Worm (Caenorhabditis elegans): ENCODE results near the gene lips-9.
A peak's percentile ranks its signal among the peaks of the same experiment; 100 is the strongest.

lips-9 gene

ce11 chrII:12954670-12955069, 19.5 kb upstream of the lips-9 start, which contains the start of the genes Y38F1A.1 and Y38F1A.2:
Gene Y38F1A.1, minus strand, starts transcription at chrII:12954770.
Gene Y38F1A.2, plus strand, starts transcription at chrII:12954958.
- no peak for TF ChIP-seq B0310.2 (tag; optimal IDR thresholded peaks at IDR 0.05)
- TF ChIP-seq F13C5.2 (tag; optimal IDR thresholded peaks at IDR 0.05) = no peak
- TF ChIP-seq sea-1 (GFP tag; conservative IDR thresholded peaks at IDR 0.05) = no peak
- TF ChIP-seq scrt-1 (GFP tag; IDR thresholded peaks at IDR 0.05) = no peak
- no peak for TF ChIP-seq tbx-11 (GFP tag; IDR thresholded peaks at IDR 0.05)
- TF ChIP-seq tbx-37 (GFP tag; conservative IDR thresholded peaks at IDR 0.05) = no peak
- no peak for TF ChIP-seq hnd-1 (tag; optimal IDR thresholded peaks at IDR 0.05)
- TF ChIP-seq hmbx-1 (tag; optimal IDR thresholded peaks at IDR 0.05) = no peak
- no peak for TF ChIP-seq flt-1 (GFP tag; IDR thresholded peaks at IDR 0.05)
- no peak for TF ChIP-seq pes-1 (GFP tag; IDR thresholded peaks at IDR 0.05)
- TF ChIP-seq hmg-4 (GFP tag; optimal IDR thresholded peaks at IDR 0.05) = no peak
- TF ChIP-seq ama-1 (optimal IDR thresholded peaks at IDR 0.05) = no peak
- TF ChIP-seq aly-1 (tag; optimal IDR thresholded peaks at IDR 0.05) = no peak
- TF ChIP-seq ets-7 (tag; optimal IDR thresholded peaks at IDR 0.05) = no peak
- no peak for TF ChIP-seq ceh-13 (GFP tag; optimal IDR thresholded peaks at IDR 0.05)
- no peak for TF ChIP-seq ceh-36 (tag; optimal IDR thresholded peaks at IDR 0.05)
- no peak for TF ChIP-seq tra-4 (tag; optimal IDR thresholded peaks at IDR 0.05)

ce11 chrII:12953297-12953696, 18.1 kb upstream of the lips-9 start:
- TF ChIP-seq tbx-37 (GFP tag; conservative IDR thresholded peaks at IDR 0.05) (no peak), aly-1 (tag; optimal IDR thresholded peaks at IDR 0.05) (no peak), B0310.2 (tag; optimal IDR thresholded peaks at IDR 0.05) (no peak), sea-1 (GFP tag; conservative IDR thresholded peaks at IDR 0.05) (no peak), scrt-1 (GFP tag; IDR thresholded peaks at IDR 0.05) (no peak), ceh-36 (tag; optimal IDR thresholded peaks at IDR 0.05) (no peak)

- TF ChIP-seq hmbx-1 (tag; optimal IDR thresholded peaks at IDR 0.05) (no peak), sea-1 (GFP tag; conservative IDR thresholded peaks at IDR 0.05) (no peak), ceh-13 (GFP tag; optimal IDR thresholded peaks at IDR 0.05) (no peak), tra-4 (tag; optimal IDR thresholded peaks at IDR 0.05) (no peak), tbx-11 (GFP tag; IDR thresholded peaks at IDR 0.05) (no peak), flt-1 (GFP tag; IDR thresholded peaks at IDR 0.05) (no peak), pes-1 (GFP tag; IDR thresholded peaks at IDR 0.05) (no peak), scrt-1 (GFP tag; IDR thresholded peaks at IDR 0.05) (no peak), B0310.2 (tag; optimal IDR thresholded peaks at IDR 0.05) (no peak), F13C5.2 (tag; optimal IDR thresholded peaks at IDR 0.05) (no peak), aly-1 (tag; optimal IDR thresholded peaks at IDR 0.05) (no peak), ets-7 (tag; optimal IDR thresholded peaks at IDR 0.05) (no peak), ceh-36 (tag; optimal IDR thresholded peaks at IDR 0.05) (no peak), hnd-1 (tag; optimal IDR thresholded peaks at IDR 0.05) (no peak), hmg-4 (GFP tag; optimal IDR thresholded peaks at IDR 0.05) (no peak)
Observed at ce11 chrII:12948158-12948557, 13.0 kb upstream of the lips-9 start, which contains the start of gene F58G1.7. Gene F58G1.7, minus strand, starts transcription at chrII:12948258.

ce11 chrII:12944587-12945126, 9.5 kb upstream of the lips-9 start:
- TF ChIP-seq hnd-1 (tag; optimal IDR thresholded peaks at IDR 0.05) (no peak), tbx-11 (GFP tag; IDR thresholded peaks at IDR 0.05) (peak; percentile 58), hmg-4 (GFP tag; optimal IDR thresholded peaks at IDR 0.05) (peak; percentile 85), sea-1 (GFP tag; conservative IDR thresholded peaks at IDR 0.05) (0 out of 2 replicates have a peak, but pooled peaks have one; percentile 68), F13C5.2 (tag; optimal IDR thresholded peaks at IDR 0.05) (peak; percentile 82), ceh-13 (GFP tag; optimal IDR thresholded peaks at IDR 0.05) (peak; percentile 21), pes-1 (GFP tag; IDR thresholded peaks at IDR 0.05) (peak; percentile 80; the same call in 1 of the 2 replicates), tra-4 (tag; optimal IDR thresholded peaks at IDR 0.05) (peak; percentile 88), ceh-36 (tag; optimal IDR thresholded peaks at IDR 0.05) (peak; percentile 69), ama-1 (optimal IDR thresholded peaks at IDR 0.05) (peak; percentile 97), ets-7 (tag; optimal IDR thresholded peaks at IDR 0.05) (peak; percentile 48), aly-1 (tag; optimal IDR thresholded peaks at IDR 0.05) (peak; percentile 56), B0310.2 (tag; optimal IDR thresholded peaks at IDR 0.05) (peak; percentile 86), tbx-37 (GFP tag; conservative IDR thresholded peaks at IDR 0.05) (peak; percentile 30; the same call in 1 of the 2 replicates), hmbx-1 (tag; optimal IDR thresholded peaks at IDR 0.05) (peak; percentile 66), scrt-1 (GFP tag; IDR thresholded peaks at IDR 0.05) (peak; percentile 36; the same call in 1 of the 2 replicates), flt-1 (GFP tag; IDR thresholded peaks at IDR 0.05) (peak; percentile 47; the same call in 1 of the 2 replicates)

- TF ChIP-seq F13C5.2 (tag; optimal IDR thresholded peaks at IDR 0.05) (no peak), ceh-13 (GFP tag; optimal IDR thresholded peaks at IDR 0.05) (no peak), ets-7 (tag; optimal IDR thresholded peaks at IDR 0.05) (no peak), hmg-4 (GFP tag; optimal IDR thresholded peaks at IDR 0.05) (no peak), sea-1 (GFP tag; conservative IDR thresholded peaks at IDR 0.05) (no peak), B0310.2 (tag; optimal IDR thresholded peaks at IDR 0.05) (no peak), pes-1 (GFP tag; IDR thresholded peaks at IDR 0.05) (no peak), aly-1 (tag; optimal IDR thresholded peaks at IDR 0.05) (no peak), ama-1 (optimal IDR thresholded peaks at IDR 0.05) (no peak)
Observed at ce11 chrII:12942496-12942895, 7.3 kb upstream of the lips-9 start.

- TF ChIP-seq tbx-11 (GFP tag; IDR thresholded peaks at IDR 0.05) (no peak), B0310.2 (tag; optimal IDR thresholded peaks at IDR 0.05) (no peak), sea-1 (GFP tag; conservative IDR thresholded peaks at IDR 0.05) (no peak), ets-7 (tag; optimal IDR thresholded peaks at IDR 0.05) (no peak), pes-1 (GFP tag; IDR thresholded peaks at IDR 0.05) (no peak)
Observed at ce11 chrII:12939801-12940200, 4.6 kb upstream of the lips-9 start, which contains the start of gene arrd-10. Gene arrd-10, plus strand, starts transcription at chrII:12940101.

- TF ChIP-seq tbx-11 (GFP tag; IDR thresholded peaks at IDR 0.05) (no peak), pes-1 (GFP tag; IDR thresholded peaks at IDR 0.05) (no peak), sea-1 (GFP tag; conservative IDR thresholded peaks at IDR 0.05) (no peak), ceh-13 (GFP tag; optimal IDR thresholded peaks at IDR 0.05) (no peak)
Observed at ce11 chrII:12939161-12939560, 4.0 kb upstream of the lips-9 start.
